Fruit fly (Drosophila melanogaster): ENCODE results near the gene CASK.

The CASK gene

DNA sequence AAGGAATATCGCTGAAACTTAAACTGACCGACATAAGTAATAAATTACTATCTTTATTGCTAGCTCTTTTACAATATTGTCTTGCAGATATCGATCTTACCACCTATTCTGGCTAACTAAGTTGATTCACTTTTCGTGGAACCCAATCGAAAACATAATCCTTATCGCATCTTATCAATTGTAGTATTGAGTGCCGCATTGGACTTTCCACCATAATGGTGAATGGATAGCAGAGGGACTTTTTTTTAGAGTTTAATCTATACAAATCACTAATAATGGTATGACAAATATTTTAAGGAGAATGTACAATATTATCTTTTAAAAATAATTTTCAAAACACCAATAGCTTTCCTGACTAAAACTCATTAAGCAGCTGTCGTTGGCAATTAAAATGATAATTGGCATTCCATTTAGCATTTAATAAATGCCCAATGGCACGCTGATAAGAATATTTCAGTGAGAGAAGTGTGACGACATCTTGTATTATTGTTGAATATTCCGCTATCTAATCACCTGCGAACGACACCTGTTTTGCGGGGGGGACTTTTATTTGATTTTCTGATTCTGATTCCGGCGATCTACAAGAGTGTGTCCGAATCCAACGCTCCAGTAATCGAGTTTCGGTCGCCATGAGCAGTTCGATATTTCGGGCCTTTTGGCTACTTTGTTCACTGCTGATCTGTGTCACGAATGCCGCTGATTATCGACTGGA lies 64.2 kb downstream of the CASK start, which contains the start of gene CG42335:
TSS of gene CG42335 (plus strand) at position 620 of the 712 bp plus-strand sequence.
- TF ChIP-seq sd (tag; optimal IDR thresholded peaks at IDR 0.05) (peak; percentile 66), scrt (GFP tag; optimal IDR thresholded peaks at IDR 0.05) (no peak), grn (GFP tag; optimal IDR thresholded peaks at IDR 0.05) (peak; percentile 80), fd102C (GFP tag; optimal IDR thresholded peaks at IDR 0.05) (no peak), CG12942 (GFP tag; optimal IDR thresholded peaks at IDR 0.05) (no peak), ci (GFP tag; IDR thresholded peaks at IDR 0.05) (no peak), peb (GFP tag; IDR thresholded peaks at IDR 0.05) (no peak), chinmo (GFP tag; IDR thresholded peaks at IDR 0.05; ENCODE audit: partially characterized antibody) (0 out of 4 replicates have a peak, but pooled peaks have one; percentile 36), GATAe (GFP tag; conservative IDR thresholded peaks at IDR 0.05) (peak; percentile 60), CG9437 (GFP tag; optimal IDR thresholded peaks at IDR 0.05) (no peak), CG34376 (GFP tag; optimal IDR thresholded peaks at IDR 0.05) (peak; percentile 41), caup (GFP tag; optimal IDR thresholded peaks at IDR 0.05; ENCODE audit: severe bottlenecking) (peak; percentile 3), tap (tag; optimal IDR thresholded peaks at IDR 0.05) (no peak), CG11723 (GFP tag; optimal IDR thresholded peaks at IDR 0.05) (no peak), sens (GFP tag) (peak; percentile 42), oc (tag; optimal IDR thresholded peaks at IDR 0.05) (no peak), mirr (GFP tag; optimal IDR thresholded peaks at IDR 0.05) (peak; percentile 78), CG5180 (GFP tag; optimal IDR thresholded peaks at IDR 0.05) (no peak), sug (tag; optimal IDR thresholded peaks at IDR 0.05) (peak; percentile 99), Med (GFP tag) (peak; percentile 35), CG42726 (GFP tag; IDR thresholded peaks at IDR 0.05; ENCODE audit: partially characterized antibody) (no peak), CG18262 (tag; optimal IDR thresholded peaks at IDR 0.05) (no peak), exex (tag; optimal IDR thresholded peaks at IDR 0.05) (peak; percentile 69), Deaf1 (tag; optimal IDR thresholded peaks at IDR 0.05) (peak; percentile 27), pum (GFP tag; optimal IDR thresholded peaks at IDR 0.05) (no peak), Hey (tag; optimal IDR thresholded peaks at IDR 0.05) (peak; percentile 56), CG12744 (GFP tag; optimal IDR thresholded peaks at IDR 0.05) (no peak), CG15514 (GFP tag; optimal IDR thresholded peaks at IDR 0.05) (peak; percentile 13), CG14860 (GFP tag; IDR thresholded peaks at IDR 0.05; ENCODE audit: partially characterized antibody) (no peak)

DNA sequence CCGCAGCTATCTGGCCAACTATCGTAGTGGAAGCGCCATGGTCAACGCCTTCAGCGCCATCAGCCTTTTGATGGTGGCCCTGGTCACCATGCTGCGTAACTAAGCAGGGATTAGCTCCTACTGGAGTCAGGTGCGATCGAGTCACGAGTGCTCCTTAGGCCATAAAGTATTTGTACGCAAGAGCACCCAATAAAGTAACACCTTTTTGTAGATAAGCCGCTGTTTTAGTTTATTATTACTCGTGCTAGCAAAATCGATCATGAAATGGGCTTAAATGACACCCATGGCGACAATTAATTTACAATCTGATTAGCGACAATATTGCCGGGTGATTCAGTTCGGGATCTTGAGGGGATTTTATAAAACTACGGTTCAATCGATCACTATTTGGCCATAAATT lies 64.9 kb downstream of the CASK start:
- TF ChIP-seq kni (GFP tag; optimal IDR thresholded peaks at IDR 0.05) (no peak), B-H2 (GFP tag; optimal IDR thresholded peaks at IDR 0.05) (peak; percentile 13), Nf-YB (GFP tag; optimal IDR thresholded peaks at IDR 0.05) (no peak), CG14014 (GFP tag; IDR thresholded peaks at IDR 0.05) (no peak), sug (tag; optimal IDR thresholded peaks at IDR 0.05) (peak; percentile 34), cwo (GFP tag; optimal IDR thresholded peaks at IDR 0.05) (peak; percentile 66), lab (GFP tag; optimal IDR thresholded peaks at IDR 0.05) (peak; percentile 2), CG7987 (GFP tag; optimal IDR thresholded peaks at IDR 0.05) (no peak), CG34376 (GFP tag; optimal IDR thresholded peaks at IDR 0.05) (no peak), btn (GFP tag; optimal IDR thresholded peaks at IDR 0.05) (no peak)
